Fruit fly (Drosophila melanogaster): ENCODE data around the gene CARPA.

The CARPA gene

DNA sequence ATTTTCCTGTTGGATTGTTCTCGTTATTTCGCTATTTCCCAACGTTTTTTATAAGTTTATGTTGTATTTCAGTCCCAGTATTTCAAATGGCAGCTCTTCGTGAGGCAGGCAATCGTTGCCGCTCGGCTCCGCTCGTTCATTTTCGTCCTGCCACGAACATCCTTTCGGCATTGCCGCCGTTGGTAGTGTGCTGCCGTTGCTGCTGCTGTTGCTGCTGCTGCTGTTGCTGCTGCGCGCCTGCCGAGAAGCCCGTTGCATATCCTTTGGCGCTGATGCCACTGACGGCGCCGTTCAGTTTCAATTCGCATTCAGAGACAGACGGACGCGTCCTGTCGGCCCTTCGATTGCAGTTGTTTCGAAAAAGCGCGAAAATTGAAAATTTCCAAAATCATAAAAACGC is at the start of gene CARPA:
CARPA (plus strand) TSS at position 301 of the 400 bp plus-strand sequence.
- no peak for TF ChIP-seq noc (tag; optimal IDR thresholded peaks at IDR 0.05)

DNA sequence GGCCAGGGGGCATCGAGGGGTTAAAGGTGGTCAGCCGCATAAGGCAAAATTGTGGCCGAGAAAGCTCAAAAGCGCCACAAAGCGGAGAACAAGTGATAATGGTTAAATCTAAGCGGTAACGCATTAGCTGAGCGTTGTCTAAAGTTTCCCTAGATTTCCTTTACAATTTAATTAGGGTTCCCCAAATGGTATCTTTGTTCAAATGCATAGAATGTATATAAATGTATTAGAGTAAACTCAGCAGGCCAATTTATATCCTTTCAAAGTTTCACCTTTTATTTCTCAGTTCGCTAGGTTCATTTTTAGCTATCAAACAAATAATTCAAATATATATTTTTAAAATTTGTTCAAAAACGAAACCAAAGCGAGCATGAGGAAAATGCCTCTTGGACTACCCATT is 48.1 kb upstream of the CARPA start, which contains the start of gene CG32718:
CG32718 (plus strand) TSS at position 301 of the 400 bp plus-strand sequence.
- no peak for TF ChIP-seq noc (tag; optimal IDR thresholded peaks at IDR 0.05)

DNA sequence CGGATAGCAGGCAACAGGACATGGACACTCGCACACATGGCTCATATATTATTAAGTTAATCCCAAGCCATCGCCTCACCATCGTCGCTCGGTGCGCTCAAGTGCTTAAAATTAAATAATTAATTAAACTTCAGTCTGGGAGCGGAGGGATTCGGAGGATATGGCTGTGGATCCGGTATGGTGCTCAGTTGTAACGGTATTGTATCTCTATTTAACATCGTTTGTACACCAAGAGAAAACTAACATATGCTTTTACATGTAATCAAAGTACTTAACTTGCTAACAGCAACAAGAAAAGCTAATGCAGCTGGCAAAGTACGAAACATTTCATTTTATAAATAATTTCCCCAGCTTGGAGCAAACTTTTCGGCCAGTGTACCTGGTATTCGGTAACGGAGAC is 34.9 kb upstream of the CARPA start:
- TF ChIP-seq noc (tag; optimal IDR thresholded peaks at IDR 0.05): no peak

DNA sequence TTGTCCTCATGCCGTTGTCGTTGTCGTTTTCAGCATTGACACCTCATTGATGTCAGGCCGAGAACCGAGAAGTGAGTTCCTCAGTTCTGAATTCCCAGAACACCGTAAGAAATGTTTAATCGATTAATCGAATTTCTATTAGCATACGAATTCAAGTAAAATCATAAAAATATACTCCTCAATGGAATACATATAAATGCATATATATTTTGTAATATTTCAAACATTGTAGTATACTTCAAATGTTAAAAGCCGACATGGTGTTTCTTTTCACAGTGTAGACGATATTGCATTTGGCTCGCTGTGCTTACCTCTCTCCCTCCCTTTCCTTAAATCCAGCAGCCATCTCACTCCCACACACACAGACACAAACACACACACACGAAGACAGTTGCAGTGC is 24.9 kb upstream of the CARPA start:
- TF ChIP-seq noc (tag; optimal IDR thresholded peaks at IDR 0.05): no peak

DNA sequence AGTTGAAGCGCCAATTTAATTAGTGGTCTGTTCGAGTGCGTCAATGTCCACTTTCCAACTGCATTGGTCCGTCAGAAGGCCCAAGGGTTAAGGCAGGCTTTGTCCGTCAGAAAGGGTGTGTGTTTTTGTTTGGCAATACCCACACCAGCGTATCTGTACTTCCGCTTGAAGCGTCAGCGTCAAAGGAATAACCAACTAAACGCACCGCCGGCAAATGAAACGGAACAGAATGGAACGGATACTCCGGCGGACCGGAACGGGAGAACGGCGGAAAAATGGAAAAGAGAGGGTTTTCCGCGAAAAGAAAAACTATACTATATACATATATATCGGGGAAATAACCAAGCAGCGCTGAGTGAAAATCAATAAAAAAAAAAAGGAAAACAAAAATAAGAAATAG is 3.1 kb upstream of the CARPA start:
- no peak for TF ChIP-seq noc (tag; optimal IDR thresholded peaks at IDR 0.05)

DNA sequence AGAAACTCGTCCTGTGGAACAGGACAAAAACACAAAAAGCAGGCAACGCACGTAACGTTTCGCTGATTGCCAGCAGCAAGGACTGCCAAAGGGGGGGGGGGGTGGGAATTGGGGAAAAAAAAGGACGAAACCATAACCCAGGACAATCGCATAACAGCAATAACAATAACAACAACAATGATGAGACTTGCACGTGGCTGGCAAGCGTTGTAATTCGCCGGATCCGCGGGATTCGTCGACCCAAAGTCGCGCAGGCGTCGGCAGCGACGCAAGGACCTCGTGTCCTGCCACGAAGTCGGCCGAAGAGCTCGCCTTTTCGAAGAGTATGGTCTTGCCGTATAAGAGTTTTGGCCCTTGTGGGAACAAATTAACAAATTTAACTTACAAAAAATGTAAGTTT is 687 bp upstream of the CARPA start:
- no peak for TF ChIP-seq noc (tag; optimal IDR thresholded peaks at IDR 0.05)

DNA sequence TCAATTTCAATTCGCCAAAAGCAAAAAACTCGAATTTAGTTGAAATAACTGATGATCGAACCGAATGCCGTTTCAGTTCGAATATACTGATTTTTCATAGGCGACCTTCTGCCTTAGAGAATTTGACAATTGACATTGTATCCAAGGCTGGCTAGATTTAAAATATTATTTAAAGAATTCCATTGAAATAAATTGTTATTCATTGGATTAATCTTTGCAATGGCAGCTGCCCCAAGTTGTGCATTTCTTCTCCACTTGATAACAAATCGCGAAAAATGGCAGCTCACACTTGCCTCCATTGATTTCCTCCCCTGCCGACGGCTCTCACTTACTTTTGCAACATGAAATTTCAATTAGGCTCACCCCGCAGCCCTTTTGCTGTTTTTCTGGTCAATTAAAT is 28.1 kb downstream of the CARPA start, which contains the start of gene CG10920:
CG10920 (minus strand) TSS at position 101 of the 400 bp plus-strand sequence.
- no peak for TF ChIP-seq noc (tag; optimal IDR thresholded peaks at IDR 0.05)

DNA sequence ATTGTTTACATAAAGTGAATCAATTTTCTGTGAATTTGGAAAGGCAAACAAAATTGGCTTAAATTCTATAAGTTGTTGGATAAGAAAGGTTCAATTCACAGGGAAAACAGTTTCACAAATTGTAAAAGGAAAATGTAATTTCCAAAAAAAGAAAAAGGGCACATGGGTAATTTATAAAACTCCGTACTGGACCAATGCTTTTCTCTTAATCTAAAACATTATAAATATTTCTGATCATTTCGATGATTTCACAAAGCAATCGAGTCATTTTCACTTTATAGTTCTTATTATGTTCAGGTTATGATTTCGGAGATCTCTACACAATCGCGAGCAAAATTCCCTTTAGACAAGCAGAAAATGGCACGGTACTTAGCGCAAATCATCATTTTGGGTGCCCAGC is 31.9 kb downstream of the CARPA start, which contains the start of gene CG1409:
CG1409 (plus strand) TSS at position 301 of the 400 bp plus-strand sequence.
- no peak for TF ChIP-seq noc (tag; optimal IDR thresholded peaks at IDR 0.05)

DNA sequence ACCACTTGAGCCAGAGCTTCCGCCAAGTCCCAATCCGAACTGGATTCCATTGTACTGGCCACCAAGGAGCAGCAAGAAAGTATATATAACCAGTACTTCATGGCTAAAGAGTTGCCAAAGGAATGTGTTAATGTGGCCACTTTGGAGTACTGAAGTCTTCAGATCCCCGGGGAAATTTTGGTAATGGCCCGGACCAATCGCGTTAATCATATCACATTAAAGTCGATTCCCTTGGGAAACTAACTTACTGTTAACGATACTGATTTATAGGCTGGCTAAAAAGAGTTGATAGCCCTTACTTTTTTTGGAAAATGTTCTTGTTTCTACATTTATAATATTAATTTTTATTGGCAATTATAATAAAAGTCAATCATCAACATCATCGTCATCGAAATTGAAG is 40.9 kb downstream of the CARPA start, which contains the start of gene Ir7b:
Ir7b (minus strand) TSS at position 101 of the 400 bp plus-strand sequence.
- TF ChIP-seq noc (tag; optimal IDR thresholded peaks at IDR 0.05): no peak

DNA sequence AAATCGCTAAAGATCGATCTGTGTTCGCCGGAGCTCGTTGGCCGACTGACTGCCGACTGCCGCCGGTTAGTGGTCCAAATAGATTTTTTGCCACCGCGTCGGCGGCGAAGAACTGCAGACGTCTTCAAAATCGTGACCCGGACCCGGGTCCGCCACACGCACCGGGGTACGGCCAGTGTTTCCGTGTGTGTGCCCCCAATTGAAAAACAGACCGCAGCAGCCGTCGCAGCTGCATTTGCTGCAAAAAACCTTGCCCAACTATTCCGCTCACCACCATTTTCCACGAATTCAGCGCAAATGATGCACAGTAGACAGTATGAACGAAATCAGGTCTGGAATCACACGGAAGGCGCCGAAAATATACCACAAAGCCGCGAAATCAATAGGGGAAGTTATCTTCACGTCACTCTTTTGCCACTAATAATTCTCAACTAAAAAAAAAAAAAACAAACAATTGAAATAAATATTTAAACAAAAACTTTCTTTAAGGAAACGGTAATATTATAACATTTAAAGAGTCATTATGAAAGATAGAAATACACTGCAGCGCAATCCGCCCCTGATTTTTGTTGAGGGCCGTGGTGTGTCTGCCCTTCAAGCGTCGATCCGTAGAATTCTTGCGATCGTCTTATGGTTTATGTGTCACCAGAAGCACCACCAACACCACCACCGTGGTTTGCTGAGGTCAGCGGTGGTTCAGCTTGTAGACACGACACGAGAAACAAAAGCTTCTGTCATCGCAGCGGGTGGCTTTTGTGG is 47.4 kb downstream of the CARPA start, which contains the start of gene dec:
dec (minus strand) TSS at position 51 of the 759 bp plus-strand sequence.
- no peak for TF ChIP-seq noc (tag; optimal IDR thresholded peaks at IDR 0.05)

DNA sequence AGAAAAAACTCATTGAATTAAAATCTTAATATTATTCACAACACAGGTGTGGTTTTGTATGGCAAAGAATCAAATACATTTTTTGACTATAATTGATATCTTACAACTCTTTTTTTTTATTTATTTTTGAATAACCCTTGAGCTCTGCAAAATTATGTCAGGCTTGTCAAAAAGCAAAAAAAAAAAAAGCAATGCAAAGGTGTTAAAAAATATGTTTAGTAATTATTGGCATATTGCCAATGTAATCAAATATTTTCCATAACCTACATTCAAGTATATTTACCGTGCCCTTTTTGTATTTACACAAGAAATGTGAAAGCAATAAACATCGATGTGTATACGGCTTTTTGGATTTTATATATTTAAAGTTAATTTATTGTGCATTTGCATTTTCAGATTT is 48.1 kb downstream of the CARPA start, which contains the start of gene Ir7c:
Ir7c (plus strand) TSS at position 301 of the 400 bp plus-strand sequence.
- TF ChIP-seq noc (tag; optimal IDR thresholded peaks at IDR 0.05): no peak

DNA sequence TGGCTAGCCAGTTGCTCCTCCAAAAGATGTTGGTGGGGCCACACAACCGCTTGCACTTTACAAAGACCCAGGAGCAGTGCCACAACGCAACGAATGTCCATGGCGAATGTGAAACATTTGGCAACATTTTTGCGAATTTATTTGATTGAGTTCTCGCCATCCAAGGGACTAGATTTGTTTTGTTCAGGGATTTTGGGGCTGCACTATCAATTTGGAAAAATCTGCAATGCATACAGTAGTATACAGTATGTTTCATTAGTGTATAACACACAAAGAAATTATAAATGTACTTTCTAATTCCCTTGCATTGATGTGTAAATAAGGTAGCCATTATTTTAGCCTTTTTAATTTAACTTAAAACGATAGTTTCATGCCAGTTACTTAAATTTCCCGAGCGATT is 52.7 kb downstream of the CARPA start, which contains the start of gene Ir7d:
Ir7d (minus strand) TSS at position 101 of the 400 bp plus-strand sequence.
- no peak for TF ChIP-seq noc (tag; optimal IDR thresholded peaks at IDR 0.05)

DNA sequence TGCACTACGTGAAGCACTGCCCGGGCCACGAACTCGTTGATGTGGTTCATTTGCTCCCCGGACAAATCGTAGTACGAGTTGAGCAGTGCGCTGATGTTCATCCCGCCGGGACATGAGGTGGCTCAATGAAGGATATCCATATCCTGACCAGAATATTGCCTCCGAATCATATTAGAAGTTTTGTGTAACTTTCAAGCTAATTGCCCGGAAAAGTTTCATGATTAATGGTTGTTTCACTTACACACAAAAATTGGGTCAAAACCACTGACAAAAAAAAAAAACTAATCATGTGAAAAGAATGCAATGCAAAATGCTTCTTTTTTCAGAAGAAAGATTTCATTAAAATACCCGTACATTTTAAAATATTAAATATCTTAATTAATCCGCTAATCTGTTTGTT is 55.6 kb downstream of the CARPA start, which contains the start of gene Ir7e:
Ir7e (minus strand) TSS at position 101 of the 400 bp plus-strand sequence.
- TF ChIP-seq noc (tag; optimal IDR thresholded peaks at IDR 0.05): no peak

DNA sequence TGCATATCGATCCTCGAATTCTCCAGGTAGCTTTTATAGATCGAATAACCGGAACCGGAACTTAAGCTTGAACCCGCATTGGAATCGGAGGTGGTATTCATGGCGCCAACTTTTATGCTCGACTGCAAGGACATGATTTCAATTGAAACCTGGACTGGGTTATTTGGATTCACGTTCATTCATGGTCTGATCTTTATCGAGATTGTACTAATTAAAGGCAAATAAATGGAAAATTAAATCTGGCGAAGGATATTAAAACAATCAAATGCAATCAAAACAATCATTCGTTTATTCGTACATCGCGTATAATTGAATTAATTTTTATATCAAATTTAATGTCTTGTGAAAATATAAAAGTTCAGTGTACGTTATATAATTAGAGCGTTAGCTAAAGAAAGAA is 57.9 kb downstream of the CARPA start, which contains the start of gene Ir7f:
Ir7f (minus strand) TSS at position 101 of the 400 bp plus-strand sequence.
- TF ChIP-seq noc (tag; optimal IDR thresholded peaks at IDR 0.05): no peak

DNA sequence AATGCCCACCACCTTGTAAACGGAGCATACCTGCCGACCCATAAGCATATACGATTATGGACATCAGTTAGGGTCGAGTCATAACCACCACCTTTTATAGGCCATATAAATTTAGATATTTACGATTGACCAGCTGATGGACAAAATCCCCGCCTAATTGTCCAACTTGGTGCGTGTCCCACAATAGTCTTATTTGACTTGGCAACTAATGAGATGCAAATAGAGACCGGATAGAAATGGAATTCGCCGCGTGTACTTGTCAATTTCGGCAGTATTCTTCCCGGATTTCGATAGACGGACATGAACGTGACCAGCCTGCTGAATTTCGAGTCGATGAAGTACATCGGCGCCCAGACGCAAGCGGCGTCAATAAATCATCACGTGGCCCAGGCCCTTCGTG is 58.4 kb downstream of the CARPA start, which contains the start of gene Ir7g:
Ir7g (plus strand) TSS at position 301 of the 400 bp plus-strand sequence.
- no peak for TF ChIP-seq noc (tag; optimal IDR thresholded peaks at IDR 0.05)

DNA sequence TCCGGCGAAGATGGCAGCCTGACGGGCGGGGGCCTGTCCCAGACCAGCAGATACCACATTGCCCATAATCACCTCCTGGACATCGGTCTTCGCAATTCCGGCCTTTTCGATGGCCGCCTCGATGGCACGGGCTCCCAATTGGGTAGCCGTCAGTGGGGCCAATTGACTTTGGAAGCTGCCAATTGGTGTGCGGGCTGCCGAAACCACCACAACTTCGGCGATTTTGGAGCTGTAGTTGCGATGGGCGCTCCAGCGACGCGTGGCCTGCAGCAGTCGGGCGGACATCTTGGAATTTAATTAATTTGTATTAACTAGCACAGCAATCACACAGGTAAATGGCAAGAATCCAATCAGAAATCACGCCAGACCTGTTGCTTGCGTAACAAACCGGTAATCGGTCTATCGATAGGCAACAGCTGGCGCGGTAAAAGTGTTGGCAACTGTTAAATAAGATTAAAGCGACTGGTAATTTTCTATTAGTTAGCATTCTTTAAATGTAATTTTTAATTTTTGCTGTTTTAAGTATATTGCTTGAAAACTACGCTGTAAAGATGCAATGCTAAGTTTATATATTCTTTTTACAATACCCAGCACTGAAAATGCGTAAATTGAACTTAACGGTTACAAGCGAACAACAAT is 62.5 kb downstream of the CARPA start, which contains the start of gene Acat1:
Acat1 (minus strand) TSS at position 400 of the 639 bp plus-strand sequence.
- TF ChIP-seq noc (tag; optimal IDR thresholded peaks at IDR 0.05): peak; percentile 71

Data from whole organism, larva.